Fruit fly (Drosophila melanogaster) S2 (cell line): ENCODE data around the gene CG4789.

ENCODE experiments used
- CG8478 ChIP-seq: fragments of >200 bp; optimal IDR thresholded peaks from 2 replicates; lab custom pipeline; 2018
- CTCF ChIP-seq, 2 experiments: fragments of >200 bp; optimal IDR thresholded peaks; 2 replicates each; lab custom pipeline; 2018

The CG4789 gene

dm6 chrX:16781055-16781454 is 19.7 kb upstream of the CG4789 start:
- no peak for TF ChIP-seq CG8478 (lab: Kevin White, UChicago)
- no peak for TF ChIP-seq CTCF (optimal IDR thresholded peaks at IDR 0.05; lab: Kevin White, UChicago)

DNA sequence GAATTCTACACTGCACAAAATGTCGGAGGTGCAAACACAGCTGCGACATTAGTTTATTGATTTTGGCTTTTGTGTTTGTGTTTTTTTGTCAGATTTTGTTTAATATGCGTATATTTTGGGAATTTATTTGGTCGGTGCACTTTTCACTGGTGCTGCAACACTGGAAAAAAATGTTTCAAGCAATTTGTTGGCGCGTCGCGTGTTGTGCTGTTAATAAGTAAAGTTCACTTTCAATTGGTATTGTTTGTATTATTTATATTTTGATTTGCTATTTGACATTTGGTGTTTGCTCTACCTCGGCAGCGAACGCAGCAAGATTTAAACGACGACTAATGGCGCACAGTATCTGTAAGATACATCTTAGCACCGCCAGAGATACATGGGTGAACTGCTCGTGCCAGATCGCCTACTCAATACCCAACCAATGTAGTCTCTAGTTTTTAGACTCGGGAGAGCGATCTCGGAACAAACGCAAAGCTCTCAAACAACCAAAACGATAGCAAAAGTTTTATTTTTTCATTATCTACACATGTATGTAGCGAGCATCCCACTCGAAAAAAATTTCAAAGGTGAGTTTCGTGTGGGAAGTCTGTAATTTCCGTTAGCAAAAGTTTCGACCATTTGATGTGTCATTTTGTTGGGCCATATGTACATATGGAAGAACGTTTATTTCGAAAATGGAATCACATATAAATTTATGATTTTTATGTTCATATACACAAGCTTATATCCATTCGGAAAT is 18.4 kb upstream of the CG4789 start:
- TF ChIP-seq CTCF (optimal IDR thresholded peaks at IDR 0.05; lab: Kevin White, UChicago) (no peak), CG8478 (lab: Kevin White, UChicago) (no peak)

DNA sequence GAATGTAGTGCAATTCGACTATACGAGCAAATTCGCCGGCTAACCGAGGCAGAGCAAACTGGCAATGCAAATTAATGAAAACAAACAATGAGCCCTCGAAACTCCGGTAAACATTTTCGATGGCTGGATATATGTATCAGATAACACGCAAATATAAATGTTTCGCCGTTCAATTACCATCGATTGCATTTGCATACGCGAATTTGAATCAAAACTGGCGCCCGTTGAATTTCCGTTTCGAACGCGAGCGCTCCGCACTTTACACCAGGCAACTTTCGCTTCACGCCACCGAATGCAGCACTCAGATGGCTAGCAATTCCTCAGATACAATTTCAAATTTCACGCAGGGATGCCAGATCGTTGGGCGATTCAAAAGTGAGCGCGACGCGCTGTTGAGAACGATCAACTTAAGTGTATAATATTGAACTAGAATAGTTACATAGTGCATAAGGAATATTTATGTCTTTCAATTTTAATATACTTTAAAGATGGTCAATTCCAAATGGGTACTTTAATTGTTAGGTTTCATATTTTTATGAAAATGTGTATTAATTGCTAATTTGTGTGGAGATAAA is 17.5 kb upstream of the CG4789 start, which contains the start of gene if:
if (minus strand) TSS at position 294 of the 575 bp plus-strand sequence.
- TF ChIP-seq CG8478 (lab: Kevin White, UChicago): no peak
- TF ChIP-seq CTCF (optimal IDR thresholded peaks at IDR 0.05; lab: Kevin White, UChicago): no peak

dm6 chrX:16783743-16784142 is 17.0 kb upstream of the CG4789 start, which contains the start of gene mRpL22:
Gene mRpL22, plus strand, starts transcription at chrX:16783933.
- peak in 1 of 2 experiments; percentile 31 for TF ChIP-seq CTCF (optimal IDR thresholded peaks at IDR 0.05; lab: Kevin White, UChicago)
- no peak for TF ChIP-seq CG8478 (lab: Kevin White, UChicago)

DNA sequence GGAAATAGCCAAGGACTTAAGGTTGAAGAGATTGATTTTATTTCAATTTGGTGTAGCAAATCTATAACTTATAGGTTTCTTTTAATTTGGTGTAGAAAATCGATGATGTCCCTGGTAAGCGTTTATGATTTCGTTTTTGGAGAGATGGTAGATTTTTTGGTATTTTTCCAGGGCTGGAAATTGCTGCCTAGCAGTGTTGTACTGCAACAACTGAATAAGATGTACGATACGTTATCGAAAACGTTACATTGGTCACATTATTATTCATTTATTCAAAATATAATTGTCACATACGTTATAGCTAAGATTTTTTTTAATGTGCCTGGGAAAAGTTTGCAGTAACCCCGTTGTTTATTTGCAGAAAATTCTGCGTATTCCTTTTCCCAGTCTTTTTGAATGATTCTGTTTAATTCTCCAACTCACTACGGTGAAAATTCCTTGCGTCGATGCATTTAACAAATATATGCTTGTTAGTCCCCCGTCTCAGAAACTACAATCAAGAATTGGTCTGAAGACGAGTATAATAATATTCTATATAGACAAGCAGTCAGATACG is 13.8 kb upstream of the CG4789 start, which contains the start of the genes CG9609 and Sap30:
CG9609 (minus strand) TSS at position 149 of the 556 bp plus-strand sequence.
Sap30 (plus strand) TSS at position 424 of the 556 bp plus-strand sequence.
- TF ChIP-seq CG8478 (lab: Kevin White, UChicago) (no peak), CTCF (optimal IDR thresholded peaks at IDR 0.05; lab: Kevin White, UChicago) (no peak)

DNA sequence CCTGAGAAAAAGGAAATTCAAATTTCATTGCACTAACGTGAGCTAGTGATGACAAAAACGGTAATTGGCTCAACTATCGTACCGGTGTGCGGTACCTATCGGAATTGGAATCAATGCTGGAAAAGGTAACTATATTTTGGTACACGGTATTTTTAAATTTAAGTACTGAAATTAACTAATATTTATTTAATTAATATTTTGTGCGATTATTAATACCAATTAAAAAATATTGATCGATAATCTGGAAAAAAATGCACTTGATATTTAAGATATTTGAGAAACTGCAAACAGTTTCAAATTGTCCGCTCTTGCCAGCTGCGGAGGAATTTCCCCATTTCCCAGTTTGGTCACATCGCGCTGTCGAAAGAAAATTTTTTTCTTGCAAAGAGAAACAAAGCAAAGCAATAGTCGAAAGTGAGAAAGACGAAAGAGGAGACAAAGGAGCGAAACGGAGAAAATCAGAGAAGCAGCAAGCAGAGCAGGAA is 13.3 kb upstream of the CG4789 start:
- TF ChIP-seq CTCF (optimal IDR thresholded peaks at IDR 0.05; lab: Kevin White, UChicago): no peak
- TF ChIP-seq CG8478 (lab: Kevin White, UChicago): no peak

DNA sequence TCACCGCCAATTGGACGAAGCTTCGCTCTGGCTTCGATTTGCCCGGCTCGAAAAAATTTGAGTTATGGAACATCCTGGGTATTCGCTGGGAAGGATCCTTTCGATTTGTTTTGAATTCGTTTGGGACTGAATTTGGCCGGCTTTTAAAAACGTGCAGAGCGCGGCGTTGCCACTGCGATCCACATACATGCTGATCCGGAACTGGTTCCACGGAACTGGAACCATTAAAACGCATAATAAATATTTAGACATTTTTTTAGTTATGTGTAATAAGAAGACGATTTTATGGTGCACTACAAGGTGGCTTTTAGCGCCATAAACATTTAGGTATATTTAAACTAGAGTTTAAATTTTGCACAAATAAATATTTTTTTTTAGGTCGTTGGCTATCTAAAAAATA is 9.7 kb upstream of the CG4789 start, which contains the start of gene Rrp45:
Rrp45 (minus strand) TSS at position 209 of the 400 bp plus-strand sequence.
- TF ChIP-seq CG8478 (lab: Kevin White, UChicago) (no peak), CTCF (optimal IDR thresholded peaks at IDR 0.05; lab: Kevin White, UChicago) (no peak)

dm6 chrX:16791920-16792829 is 8.6 kb upstream of the CG4789 start, which contains the start of gene CG4768:
Gene CG4768, plus strand, starts transcription at chrX:16792119.
- TF ChIP-seq CG8478 (lab: Kevin White, UChicago): no peak
- TF ChIP-seq CTCF (optimal IDR thresholded peaks at IDR 0.05; lab: Kevin White, UChicago): no peak

DNA sequence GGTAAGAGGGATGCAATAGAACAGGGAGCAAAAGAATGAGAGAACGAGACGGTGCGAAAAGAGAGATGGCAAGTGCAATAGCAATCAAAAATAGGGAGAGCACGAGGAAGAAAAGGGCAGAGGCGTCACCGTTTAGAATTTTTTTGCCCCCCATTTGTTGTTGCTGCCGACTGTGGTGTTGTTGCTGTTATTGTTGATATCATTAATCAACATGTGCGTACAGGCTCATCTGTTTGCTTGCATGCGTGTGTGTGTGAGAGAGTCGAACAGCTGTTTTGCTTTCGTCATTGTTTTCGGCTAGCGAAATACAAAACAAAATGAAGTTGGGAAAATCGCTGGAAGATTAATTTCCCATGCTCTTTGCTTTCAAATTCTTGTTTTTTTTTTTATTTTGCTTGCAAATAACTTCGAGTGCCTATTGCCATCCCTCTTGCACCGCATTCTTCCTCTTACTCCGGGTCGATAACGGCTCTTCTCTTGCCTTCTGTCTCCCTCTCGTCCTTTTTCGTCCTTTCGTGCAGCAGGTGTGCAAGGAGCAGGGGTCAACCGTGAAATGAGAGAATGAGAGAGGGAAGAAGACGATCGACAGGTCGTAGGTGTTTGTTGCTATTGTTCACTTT is 7.5 kb upstream of the CG4789 start:
- TF ChIP-seq CTCF (optimal IDR thresholded peaks at IDR 0.05; lab: Kevin White, UChicago) (no peak), CG8478 (lab: Kevin White, UChicago) (no peak)

- TF ChIP-seq CTCF (optimal IDR thresholded peaks at IDR 0.05; lab: Kevin White, UChicago): no peak
- no peak for TF ChIP-seq CG8478 (lab: Kevin White, UChicago)
Observed at dm6 chrX:16798166-16798565, 2.6 kb upstream of the CG4789 start.

- TF ChIP-seq CTCF (optimal IDR thresholded peaks at IDR 0.05; lab: Kevin White, UChicago) (no peak), CG8478 (lab: Kevin White, UChicago) (no peak)
Observed at dm6 chrX:16799914-16800313, 816 bp upstream of the CG4789 start.

DNA sequence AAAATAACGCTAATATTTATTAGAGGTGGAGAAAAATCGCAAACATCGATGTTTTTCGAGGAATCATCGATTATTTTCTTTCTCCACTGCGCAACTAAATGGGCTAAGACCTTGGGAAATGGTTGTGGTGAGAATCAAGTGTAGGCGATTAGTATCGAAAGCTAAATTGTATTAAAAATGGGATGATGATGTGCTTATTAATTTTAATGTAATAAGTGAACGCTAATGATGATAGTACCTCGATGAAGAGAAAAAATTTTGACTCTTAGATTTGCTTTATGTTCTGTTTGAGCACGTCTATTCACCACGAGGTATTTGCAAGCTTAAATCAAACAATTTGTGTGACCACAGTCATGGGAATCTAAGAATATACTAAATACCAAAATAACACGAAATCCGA is 2.6 kb downstream of the CG4789 start, which contains the start of the genes Rai1 and CG13005:
Rai1 (minus strand) TSS at position 46 of the 400 bp plus-strand sequence.
CG13005 (plus strand) TSS at position 352 of the 400 bp plus-strand sequence.
- TF ChIP-seq CTCF (optimal IDR thresholded peaks at IDR 0.05; lab: Kevin White, UChicago) (no peak), CG8478 (lab: Kevin White, UChicago) (no peak)

dm6 chrX:16805768-16806167 is 5.0 kb downstream of the CG4789 start, which contains the start of gene ppk28:
Gene ppk28, plus strand, starts transcription at chrX:16806068.
- no peak for TF ChIP-seq CG8478 (lab: Kevin White, UChicago)
- no peak for TF ChIP-seq CTCF (optimal IDR thresholded peaks at IDR 0.05; lab: Kevin White, UChicago)
